Worm (Caenorhabditis elegans) whole organism, L4/young adult: Measurements from ENCODE around the gene ttr-43.

Experiments
- W03F9.2 ChIP-seq: fragments of 150-350 bp; optimal IDR thresholded peaks from 2 replicates; lab custom pipeline; 2014; ENCODE audit warnings: missing biosample characterization, missing genetic modification characterization
- dao-5 ChIP-seq: sonication (generic microtip); optimal IDR thresholded peaks from 2 replicates; lab custom pipeline; 2016; ENCODE audit warnings: missing genotype, missing genetic modification characterization, moderate library complexity, missing compliant biosample characterization
- him-1 ChIP-seq: sonication (generic microtip); optimal IDR thresholded peaks from 2 replicates; lab custom pipeline; 2016; ENCODE audit warnings: missing genotype, missing genetic modification reagents, missing genetic modification characterization, missing compliant biosample characterization

DNA sequence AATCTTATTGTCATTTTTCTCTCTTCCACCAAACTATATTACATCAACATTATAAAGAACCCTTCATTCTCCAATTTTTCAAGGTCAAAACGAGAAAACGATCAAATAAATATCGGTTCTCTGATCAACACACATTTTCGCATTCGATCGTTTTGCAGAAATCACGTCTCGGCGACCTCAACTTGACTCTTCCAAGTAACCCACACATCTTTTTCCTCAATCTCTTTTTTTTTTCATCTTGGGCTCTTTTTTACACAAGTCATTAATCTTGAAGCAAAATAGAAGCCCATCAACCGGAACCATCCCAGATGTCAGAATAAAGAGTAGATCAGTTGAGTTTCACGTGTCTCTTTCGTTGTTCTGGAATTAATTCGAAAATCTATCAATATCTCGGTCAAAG, 45.7 kb upstream of the ttr-43 start:
- TF ChIP-seq him-1 (tag; lab: Kevin White, UChicago) (no peak), W03F9.2 (tag; lab: Kevin White, UChicago) (no peak), dao-5 (tag; lab: Kevin White, UChicago) (no peak)
